Fruit fly (Drosophila melanogaster) whole organism, embryonic: Measurements from ENCODE around the gene CG15142.

Source experiments
- Adf1 ChIP-seq: fragments of 200-800 bp; sonication (Bioruptor generic); IDR thresholded peaks from 2 replicates; pipeline ENCODE4 v1.3.6; 2022; ENCODE audit warnings: missing biosample characterization, missing genetic modification characterization
- Atf-2 ChIP-seq: fragments of 200-800 bp; sonication (Bioruptor generic); optimal IDR thresholded peaks from 2 replicates; lab custom pipeline; 2016; ENCODE audit warnings: missing biosample characterization, missing genetic modification characterization
- CG12071 ChIP-seq: fragments of 200-800 bp; sonication (Bioruptor generic); optimal IDR thresholded peaks from 3 replicates; lab custom pipeline; 2018; ENCODE audit warnings: missing biosample characterization, mild to moderate bottlenecking, missing genetic modification characterization
- CG12104 ChIP-seq: fragments of 200-800 bp; sonication (Bioruptor generic); optimal IDR thresholded peaks from 3 replicates; lab custom pipeline; 2016; ENCODE audit warnings: missing biosample characterization, missing genetic modification characterization
- CG12299 ChIP-seq: fragments of 200-800 bp; sonication (Bioruptor generic); optimal IDR thresholded peaks from 2 replicates; lab custom pipeline; 2018; ENCODE audit warnings: missing biosample characterization, mild to moderate bottlenecking, missing genetic modification characterization
- CG14441 ChIP-seq: fragments of 200-800 bp; sonication (Bioruptor generic); IDR thresholded peaks from 2 replicates; pipeline ENCODE4 v1.3.6; 2022; ENCODE audit warnings: missing biosample characterization, missing genetic modification characterization
- CG14710 ChIP-seq: fragments of 200-800 bp; sonication (Bioruptor generic); optimal IDR thresholded peaks from 3 replicates; lab custom pipeline; 2019; ENCODE audit warnings: missing biosample characterization, mild to moderate bottlenecking, missing genetic modification characterization, moderate library complexity
- CG16815 ChIP-seq: fragments of 200-800 bp; sonication (Bioruptor generic); optimal IDR thresholded peaks from 3 replicates; lab custom pipeline; 2017; ENCODE audit warnings: missing biosample characterization, mild to moderate bottlenecking, missing genetic modification characterization
- CG16863 ChIP-seq: fragments of 200-800 bp; sonication (Bioruptor generic); optimal IDR thresholded peaks from 3 replicates; lab custom pipeline; 2016; ENCODE audit warnings: missing biosample characterization, missing genetic modification characterization
- CG17186 ChIP-seq: fragments of 200-800 bp; sonication (Bioruptor generic); optimal IDR thresholded peaks from 3 replicates; lab custom pipeline; 2017; ENCODE audit warnings: missing biosample characterization, missing genetic modification reagents, missing genetic modification characterization
- CG1832 ChIP-seq: fragments of 200-800 bp; sonication (Bioruptor generic); optimal IDR thresholded peaks from 2 replicates; lab custom pipeline; 2017; ENCODE audit warnings: missing biosample characterization, mild to moderate bottlenecking, missing genetic modification characterization, inconsistent platforms
- CG18476 ChIP-seq: fragments of 200-800 bp; sonication (Bioruptor generic); optimal IDR thresholded peaks from 2 replicates; lab custom pipeline; 2016; ENCODE audit warnings: missing biosample characterization, mild to moderate bottlenecking, missing genetic modification characterization
- CG34376 ChIP-seq: fragments of 200-800 bp; sonication (Bioruptor generic); optimal IDR thresholded peaks from 2 replicates; lab custom pipeline; 2018; ENCODE audit warnings: missing biosample characterization, mild to moderate bottlenecking, missing genetic modification characterization
- CG5245 ChIP-seq: fragments of 200-800 bp; sonication (Bioruptor generic); optimal IDR thresholded peaks from 3 replicates; lab custom pipeline; 2016; ENCODE audit warnings: missing biosample characterization, missing genetic modification characterization
- CG5953 ChIP-seq: fragments of 200-800 bp; sonication (Bioruptor generic); IDR thresholded peaks from 2 replicates; pipeline ENCODE4 v1.3.6; 2022; ENCODE audit warnings: missing biosample characterization, missing genetic modification characterization
- CG8281 ChIP-seq: fragments of 200-800 bp; sonication (Bioruptor generic); optimal IDR thresholded peaks from 2 replicates; lab custom pipeline; 2018; ENCODE audit warnings: missing biosample characterization, mild to moderate bottlenecking, missing genetic modification characterization, moderate library complexity
- CG8290 ChIP-seq, 3 experiments: fragments of 200-800 bp; sonication (Bioruptor generic); optimal IDR thresholded peaks; 2 replicates each; lab custom pipeline; 2016 to 2019; ENCODE audit warnings: missing biosample characterization in 3 of 3, missing genetic modification characterization in 3 of 3, mild to moderate bottlenecking in 2 of 3, moderate library complexity in 1 of 3
- CG8359 ChIP-seq: fragments of 200-800 bp; sonication (Bioruptor generic); optimal IDR thresholded peaks from 2 replicates; lab custom pipeline; 2017; ENCODE audit warnings: missing biosample characterization, mild to moderate bottlenecking, missing genetic modification characterization, borderline replicate concordance
- Chrac-16 ChIP-seq: fragments of 200-800 bp; sonication (Bioruptor generic); optimal IDR thresholded peaks from 3 replicates; lab custom pipeline; 2016; ENCODE audit warnings: missing biosample characterization, missing genetic modification characterization
- Dbx ChIP-seq: fragments of 200-800 bp; sonication (Bioruptor generic); IDR thresholded peaks from 3 replicates; pipeline ENCODE4 v1.3.6; 2022; ENCODE audit warnings: missing biosample characterization, missing genetic modification characterization
- Dek ChIP-seq: fragments of 200-800 bp; sonication (Bioruptor generic); optimal IDR thresholded peaks from 3 replicates; lab custom pipeline; 2019; ENCODE audit warnings: missing biosample characterization, mild to moderate bottlenecking, missing genetic modification characterization, moderate library complexity
- Doc3 ChIP-seq: fragments of 200-800 bp; sonication (Bioruptor generic); IDR thresholded peaks from 3 replicates; pipeline ENCODE4 v1.3.6; 2022; ENCODE audit warnings: missing biosample characterization, missing genetic modification characterization; ENCODE audit not compliant: partially characterized antibody
- Dp ChIP-seq: fragments of 200-800 bp; sonication (Bioruptor generic); optimal IDR thresholded peaks from 2 replicates; lab custom pipeline; 2018; ENCODE audit warnings: missing biosample characterization, mild to moderate bottlenecking, missing genetic modification characterization, moderate library complexity
- H2.0 ChIP-seq: fragments of 200-800 bp; sonication (Bioruptor generic); IDR thresholded peaks from 2 replicates; pipeline ENCODE4 v1.3.6; 2022; ENCODE audit warnings: missing biosample characterization, missing genetic modification characterization
- Hmr ChIP-seq: fragments of 200-800 bp; sonication (Bioruptor generic); optimal IDR thresholded peaks from 3 replicates; lab custom pipeline; 2017; ENCODE audit warnings: mild to moderate bottlenecking, missing biosample characterization, missing genetic modification reagents, missing genetic modification characterization
- Lim3 ChIP-seq: fragments of 200-800 bp; sonication (Bioruptor generic); IDR thresholded peaks from 2 replicates; pipeline ENCODE4 v1.3.6; 2022; ENCODE audit warnings: missing biosample characterization, missing genetic modification characterization
- Mrtf ChIP-seq: fragments of 200-800 bp; sonication (Bioruptor generic); IDR thresholded peaks from 3 replicates; pipeline ENCODE4 v1.3.6; 2022; ENCODE audit warnings: missing biosample characterization, missing genetic modification characterization
- NC2α ChIP-seq: fragments of 200-800 bp; sonication (Bioruptor generic); optimal IDR thresholded peaks from 2 replicates; lab custom pipeline; 2016; ENCODE audit warnings: missing biosample characterization, missing genetic modification characterization
- Nf-YB ChIP-seq: fragments of 200-800 bp; sonication (Bioruptor generic); optimal IDR thresholded peaks from 3 replicates; lab custom pipeline; 2019; ENCODE audit warnings: missing biosample characterization, mild to moderate bottlenecking, missing genetic modification characterization, moderate library complexity
- Pdp1 ChIP-seq, 2 experiments: fragments of 200-800 bp; sonication (Bioruptor generic); optimal IDR thresholded peaks; 3 replicates each; lab custom pipeline; 2016; ENCODE audit warnings: missing biosample characterization in 2 of 2, missing genetic modification characterization in 2 of 2, mild to moderate bottlenecking in 1 of 2, moderate library complexity in 1 of 2
- Poxn ChIP-seq: fragments of 200-800 bp; sonication (Bioruptor generic); IDR thresholded peaks from 2 replicates; pipeline ENCODE4 v1.3.6; 2022; ENCODE audit warnings: missing biosample characterization, missing genetic modification characterization
- aop ChIP-seq: fragments of 200-800 bp; sonication (Bioruptor generic); IDR thresholded peaks from 2 replicates; pipeline ENCODE4 v1.3.6; 2022; ENCODE audit warnings: missing biosample characterization, missing genetic modification characterization
- az2 ChIP-seq: fragments of 200-800 bp; sonication (Bioruptor generic); optimal IDR thresholded peaks from 3 replicates; lab custom pipeline; 2016; ENCODE audit warnings: missing biosample characterization, missing genetic modification characterization
- bsh ChIP-seq, 2 experiments: fragments of 200-800 bp; sonication (Bioruptor generic); optimal IDR thresholded peaks; 2 replicates each; lab custom pipeline; 2017 to 2018; ENCODE audit warnings: mild to moderate bottlenecking in 2 of 2, missing biosample characterization in 2 of 2, missing genetic modification characterization in 2 of 2, moderate library complexity in 1 of 2
- corto ChIP-seq: fragments of 200-800 bp; sonication (Bioruptor generic); optimal IDR thresholded peaks from 2 replicates; lab custom pipeline; 2016; ENCODE audit warnings: missing biosample characterization, mild to moderate bottlenecking, missing genetic modification characterization, moderate library complexity
- crp ChIP-seq, 2 experiments: fragments of 200-800 bp; sonication (Bioruptor generic); optimal IDR thresholded peaks; 2 replicates in 1 of 2; 3 replicates in 1 of 2; lab custom pipeline; 2017; ENCODE audit warnings: missing biosample characterization in 2 of 2, missing genetic modification characterization in 2 of 2, mild to moderate bottlenecking in 1 of 2, moderate library complexity in 1 of 2
- dimm ChIP-seq: fragments of 200-800 bp; sonication (Bioruptor generic); IDR thresholded peaks from 2 replicates; pipeline ENCODE4 v1.3.6; 2022; ENCODE audit warnings: missing biosample characterization, missing genetic modification characterization
- fru ChIP-seq: fragments of >200 bp; optimal IDR thresholded peaks from 2 replicates; lab custom pipeline; 2017
- grau ChIP-seq: fragments of 200-800 bp; optimal IDR thresholded peaks from 3 replicates; lab custom pipeline; 2019; ENCODE audit warnings: missing biosample characterization, mild to moderate bottlenecking, missing genetic modification characterization, moderate library complexity
- nerfin-2 ChIP-seq: fragments of 200-800 bp; sonication (Bioruptor generic); IDR thresholded peaks from 2 replicates; pipeline ENCODE4 v1.3.6; 2022; ENCODE audit warnings: missing biosample characterization, missing genetic modification characterization; ENCODE audit not compliant: partially characterized antibody
- onecut ChIP-seq: fragments of 200-800 bp; sonication (Bioruptor generic); IDR thresholded peaks from 2 replicates; pipeline ENCODE4 v1.3.6; 2022; ENCODE audit warnings: missing biosample characterization, missing genetic modification characterization
- pros ChIP-seq: fragments of 200-800 bp; sonication (Bioruptor generic); optimal IDR thresholded peaks from 3 replicates; lab custom pipeline; 2019; ENCODE audit warnings: missing biosample characterization, mild to moderate bottlenecking, missing genetic modification characterization, moderate library complexity
- psq ChIP-seq: fragments of 200-800 bp; sonication (Bioruptor generic); optimal IDR thresholded peaks from 2 replicates; lab custom pipeline; 2017; ENCODE audit warnings: missing biosample characterization, missing genetic modification characterization
- repo ChIP-seq: fragments of 200-800 bp; sonication (Bioruptor generic); optimal IDR thresholded peaks from 2 replicates; lab custom pipeline; 2016; ENCODE audit warnings: missing biosample characterization, missing genetic modification characterization
- rib ChIP-seq: fragments of 200-800 bp; sonication (Bioruptor generic); IDR thresholded peaks from 2 replicates; pipeline ENCODE4 v1.3.6; 2022; ENCODE audit warnings: missing biosample characterization, missing genetic modification characterization
- schlank ChIP-seq: fragments of 200-800 bp; sonication (Bioruptor generic); optimal IDR thresholded peaks from 2 replicates; lab custom pipeline; 2018; ENCODE audit warnings: missing biosample characterization, mild to moderate bottlenecking, missing genetic modification characterization
- scrt ChIP-seq: fragments of 200-800 bp; sonication (Bioruptor generic); optimal IDR thresholded peaks from 2 replicates; lab custom pipeline; 2018; ENCODE audit warnings: missing biosample characterization, mild to moderate bottlenecking, missing genetic modification characterization, moderate library complexity
- zfh1 ChIP-seq: fragments of 200-800 bp; sonication (Bioruptor generic); IDR thresholded peaks from 3 replicates; pipeline ENCODE4 v1.3.6; 2022; ENCODE audit warnings: missing biosample characterization, missing genetic modification characterization

CG15142 gene

DNA sequence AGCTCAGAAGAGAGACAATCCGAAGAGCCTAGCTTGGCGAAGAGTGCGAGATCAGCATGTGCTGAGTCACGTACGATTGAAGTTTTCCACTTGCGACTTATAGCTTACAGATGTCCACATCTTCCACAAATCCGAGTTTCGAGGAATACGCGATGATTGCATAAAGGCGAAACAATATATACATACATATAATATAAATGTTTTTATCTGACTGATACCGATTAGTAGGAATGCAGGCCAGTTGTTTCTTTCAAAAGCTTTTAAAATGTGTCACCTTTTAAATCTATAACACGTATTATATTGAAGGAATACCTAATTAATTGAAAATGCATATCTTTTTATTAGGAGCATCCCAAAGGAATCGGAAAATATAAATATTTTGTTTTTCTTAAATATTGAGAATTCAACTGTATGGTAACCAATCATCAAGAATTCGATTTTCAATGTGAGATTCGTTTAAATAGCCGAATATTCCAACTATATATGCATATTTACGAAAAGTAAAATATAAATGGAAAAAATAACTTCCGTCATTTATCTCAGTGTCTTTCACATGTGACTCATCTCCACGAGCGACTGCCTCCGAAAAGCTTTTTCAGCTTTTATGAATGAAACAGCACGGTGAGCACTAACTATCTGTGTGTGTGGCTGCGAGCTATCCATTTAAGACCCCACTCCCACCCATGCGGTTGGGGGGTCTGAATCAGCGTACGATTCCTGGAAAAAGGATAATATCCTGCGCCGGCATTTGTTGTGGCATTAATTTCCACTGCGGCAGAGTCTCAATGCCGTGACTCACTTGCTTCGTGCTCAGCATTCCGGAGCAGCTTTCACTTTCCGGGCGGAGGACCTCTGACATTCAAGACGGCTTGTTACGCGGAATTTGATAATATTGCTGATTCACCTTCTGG, 47.9 kb downstream of the CG15142 start (continued):
- no peak for TF ChIP-seq onecut (GFP tag; lab: Robert Waterston, UW)
- no peak for TF ChIP-seq CG14710
- no peak for TF ChIP-seq CG17186 (GFP tag; lab: Kevin White, UChicago)
- TF ChIP-seq schlank (tag; lab: Kevin White, UChicago), result peak; percentile 21
- TF ChIP-seq CG8281 (tag; lab: Kevin White, UChicago), result peak; percentile 21
- TF ChIP-seq NC2α (GFP tag; lab: Kevin White, UChicago), result no peak
- TF ChIP-seq Nf-YB (GFP tag; lab: Kevin White, UChicago), result peak; percentile 20
- TF ChIP-seq Chrac-16, result peak; percentile 20
- no peak for TF ChIP-seq nerfin-2 (GFP tag; lab: Robert Waterston, UW)
- no peak for TF ChIP-seq CG16815 (GFP tag; lab: Kevin White, UChicago)
- no peak for TF ChIP-seq CG1832 (GFP tag; lab: Kevin White, UChicago)
- TF ChIP-seq fru (lab: Kevin White, UChicago), result no peak
- TF ChIP-seq CG8359 (GFP tag; lab: Kevin White, UChicago), result no peak
- no peak for TF ChIP-seq Doc3 (GFP tag; lab: Robert Waterston, UW)
- TF ChIP-seq Dp, result no peak
- no peak for TF ChIP-seq CG8290 (GFP tag; optimal IDR thresholded peaks at IDR 0.05; lab: Kevin White, UChicago)
- TF ChIP-seq CG8290 (tag; optimal IDR thresholded peaks at IDR 0.05; lab: Kevin White, UChicago), result peak in 1 of 2 experiments; percentile 47
- no peak for TF ChIP-seq aop (GFP tag; lab: Robert Waterston, UW)
- TF ChIP-seq psq (GFP tag; lab: Kevin White, UChicago), result no peak
- 0 out of 3 replicates have a peak, but pooled peaks have one; percentile 52 for TF ChIP-seq Dbx
- peak; percentile 38 for TF ChIP-seq CG12299 (tag; lab: Kevin White, UChicago)
- peak; percentile 10; the same call in 1 of the 2 replicates for TF ChIP-seq rib (GFP tag; lab: Robert Waterston, UW)
- peak; percentile 20 for TF ChIP-seq CG34376
- TF ChIP-seq CG18476 (GFP tag; lab: Kevin White, UChicago), result peak; percentile 46
- no peak for TF ChIP-seq CG16863 (GFP tag; lab: Kevin White, UChicago)
- TF ChIP-seq CG14441 (GFP tag; lab: Robert Waterston, UW), result no peak
- peak; percentile 74 for TF ChIP-seq Hmr
- TF ChIP-seq Mrtf (GFP tag; lab: Robert Waterston, UW), result no peak
- TF ChIP-seq repo (GFP tag; lab: Kevin White, UChicago), result no peak
- peak; percentile 66 for TF ChIP-seq grau (tag; lab: Kevin White, UChicago)
- TF ChIP-seq Dek (tag; lab: Kevin White, UChicago), result peak; percentile 69
- TF ChIP-seq bsh (GFP tag; optimal IDR thresholded peaks at IDR 0.05; lab: Kevin White, UChicago), result peak in 1 of 2 experiments; percentile 48
- 0 out of 2 replicates have a peak, but pooled peaks have one; percentile 4 for TF ChIP-seq H2.0 (GFP tag; lab: Robert Waterston, UW)
- no peak for TF ChIP-seq CG5245 (GFP tag; lab: Kevin White, UChicago)
- TF ChIP-seq CG12071 (GFP tag; lab: Kevin White, UChicago), result peak; percentile 35
- no peak for TF ChIP-seq Adf1
- TF ChIP-seq zfh1 (GFP tag; lab: Robert Waterston, UW), result no peak
- peak; percentile 9 to 53 for TF ChIP-seq Pdp1 (GFP tag; optimal IDR thresholded peaks at IDR 0.05; lab: Kevin White, UChicago)
- TF ChIP-seq CG5953, result 0 out of 2 replicates have a peak, but pooled peaks have one; percentile 46
- no peak for TF ChIP-seq pros (GFP tag; lab: Kevin White, UChicago)
- no peak for TF ChIP-seq Lim3
- peak in 1 of 2 experiments; percentile 13 for TF ChIP-seq crp (GFP tag; optimal IDR thresholded peaks at IDR 0.05; lab: Kevin White, UChicago)
- no peak for TF ChIP-seq dimm (GFP tag; lab: Robert Waterston, UW)
- TF ChIP-seq corto (GFP tag; lab: Kevin White, UChicago), result no peak
- TF ChIP-seq Atf-2 (GFP tag; lab: Kevin White, UChicago), result no peak
- TF ChIP-seq Poxn, result no peak
- TF ChIP-seq CG12104 (GFP tag; lab: Kevin White, UChicago), result peak; percentile 40
- TF ChIP-seq scrt (GFP tag; lab: Kevin White, UChicago), result peak; percentile 52
- TF ChIP-seq az2 (GFP tag; lab: Kevin White, UChicago), result peak; percentile 44
